Fruit fly (Drosophila melanogaster): ENCODE data around the gene CG42752.

The CG42752 gene

DNA sequence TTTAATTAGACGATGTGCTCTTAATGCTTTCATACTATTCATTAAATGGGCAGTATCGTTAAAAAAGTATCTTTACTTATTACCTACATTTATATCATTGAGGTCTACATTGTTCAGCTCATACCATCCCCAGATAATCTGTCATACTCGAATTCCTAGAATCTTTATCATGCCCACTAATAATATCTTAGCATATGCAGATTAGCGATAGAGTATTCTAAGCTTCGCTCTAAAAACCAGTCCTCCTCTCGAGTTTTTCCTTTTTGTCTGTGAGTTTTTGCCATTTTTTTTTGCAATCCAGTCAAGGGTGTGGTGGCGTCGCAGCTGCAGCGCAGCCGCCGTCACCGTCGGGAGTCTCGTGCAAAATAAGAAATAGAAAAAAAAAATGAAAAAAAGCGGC is 12.9 kb upstream of the CG42752 start:
- TF ChIP-seq cic (GFP tag; optimal IDR thresholded peaks at IDR 0.05), result no peak
- TF ChIP-seq tj (GFP tag; optimal IDR thresholded peaks at IDR 0.05), result no peak
- no peak for TF ChIP-seq Clk (GFP tag; optimal IDR thresholded peaks at IDR 0.05)
- no peak for TF ChIP-seq Mnt (GFP tag; optimal IDR thresholded peaks at IDR 0.05)
- TF ChIP-seq CG5204 (GFP tag; optimal IDR thresholded peaks at IDR 0.05), result no peak
- no peak for TF ChIP-seq Crg-1 (GFP tag; optimal IDR thresholded peaks at IDR 0.05)
- TF ChIP-seq CG33017 (tag; optimal IDR thresholded peaks at IDR 0.05), result no peak
- no peak for TF ChIP-seq ovo (GFP tag; optimal IDR thresholded peaks at IDR 0.05)
- no peak for TF ChIP-seq kay (GFP tag; ENCODE audit: borderline replicate concordance)
- no peak for TF ChIP-seq pad (GFP tag; optimal IDR thresholded peaks at IDR 0.05)
- TF ChIP-seq Hr96 (GFP tag; optimal IDR thresholded peaks at IDR 0.05), result no peak
- TF ChIP-seq CG7101 (tag; optimal IDR thresholded peaks at IDR 0.05), result no peak
- TF ChIP-seq cnc (optimal IDR thresholded peaks at IDR 0.05), result no peak

DNA sequence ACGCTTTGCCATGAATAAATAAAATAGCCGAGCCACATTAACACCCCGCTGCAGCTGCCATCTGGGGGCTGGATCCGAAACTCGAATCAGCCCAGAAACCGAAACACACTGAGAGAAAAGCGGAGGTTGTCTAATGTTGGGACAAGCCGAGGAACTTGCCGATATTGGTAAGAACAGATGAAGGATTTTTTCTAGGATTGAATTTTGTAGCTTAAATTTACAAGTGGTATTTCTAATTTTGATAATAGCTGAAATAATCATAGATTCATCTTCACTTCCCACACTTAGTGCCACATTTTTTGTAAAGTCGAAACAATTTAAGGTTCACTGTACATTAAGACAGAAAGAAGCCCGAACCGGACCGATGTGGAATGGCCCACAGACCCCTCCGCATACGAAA is 12.1 kb upstream of the CG42752 start:
- TF ChIP-seq kay (GFP tag; ENCODE audit: borderline replicate concordance) (no peak), CG12768 (GFP tag; optimal IDR thresholded peaks at IDR 0.05) (no peak), ovo (GFP tag; optimal IDR thresholded peaks at IDR 0.05) (no peak), pad (GFP tag; optimal IDR thresholded peaks at IDR 0.05) (no peak), CG1620 (GFP tag; optimal IDR thresholded peaks at IDR 0.05) (no peak), Mnt (GFP tag; optimal IDR thresholded peaks at IDR 0.05) (no peak), tj (GFP tag; optimal IDR thresholded peaks at IDR 0.05) (no peak), CG5204 (GFP tag; optimal IDR thresholded peaks at IDR 0.05) (no peak), CG7045 (GFP tag; optimal IDR thresholded peaks at IDR 0.05) (no peak), CG33017 (tag; optimal IDR thresholded peaks at IDR 0.05) (no peak), CG14711 (tag; optimal IDR thresholded peaks at IDR 0.05) (no peak), bab1 (GFP tag; optimal IDR thresholded peaks at IDR 0.05) (no peak), toe (GFP tag; optimal IDR thresholded peaks at IDR 0.05) (no peak), Crg-1 (GFP tag; optimal IDR thresholded peaks at IDR 0.05) (no peak), Clk (GFP tag; optimal IDR thresholded peaks at IDR 0.05) (no peak), CG7101 (tag; optimal IDR thresholded peaks at IDR 0.05) (no peak), CG11617 (GFP tag; optimal IDR thresholded peaks at IDR 0.05) (no peak)

- TF ChIP-seq toe (GFP tag; optimal IDR thresholded peaks at IDR 0.05) (no peak), Clk (GFP tag; optimal IDR thresholded peaks at IDR 0.05) (no peak)
These were observed 11.4 kb upstream of the CG42752 start for dm6 chr2L:18751337-18751736.

DNA sequence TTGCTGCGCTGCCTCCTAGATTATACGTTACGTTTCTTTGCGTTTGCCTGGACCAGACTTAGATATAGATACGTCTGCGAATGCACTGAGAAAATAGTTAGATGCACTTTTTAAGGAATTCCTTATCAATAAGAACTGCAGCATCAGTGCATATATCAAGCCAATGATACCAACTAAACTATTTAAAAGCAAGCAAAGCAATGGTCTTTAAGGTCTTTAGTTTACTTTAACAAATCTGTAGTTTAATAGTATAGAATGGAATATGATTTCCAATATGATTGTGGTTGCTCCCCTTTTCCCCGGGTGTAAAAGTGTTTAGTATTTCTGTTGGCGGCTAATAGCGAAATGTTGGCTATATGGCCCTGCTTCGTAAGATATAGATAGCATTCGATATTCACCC is 6.8 kb upstream of the CG42752 start:
- no peak for TF ChIP-seq CG5204 (GFP tag; optimal IDR thresholded peaks at IDR 0.05)
- no peak for TF ChIP-seq cic (GFP tag; optimal IDR thresholded peaks at IDR 0.05)
- no peak for TF ChIP-seq CG7045 (GFP tag; optimal IDR thresholded peaks at IDR 0.05)
- TF ChIP-seq Mnt (GFP tag; optimal IDR thresholded peaks at IDR 0.05), result no peak
- no peak for TF ChIP-seq CG11617 (GFP tag; optimal IDR thresholded peaks at IDR 0.05)
- no peak for TF ChIP-seq CG7101 (tag; optimal IDR thresholded peaks at IDR 0.05)
- TF ChIP-seq tj (GFP tag; optimal IDR thresholded peaks at IDR 0.05), result no peak
- no peak for TF ChIP-seq CG33017 (tag; optimal IDR thresholded peaks at IDR 0.05)
- TF ChIP-seq bab1 (GFP tag; optimal IDR thresholded peaks at IDR 0.05), result no peak
- TF ChIP-seq Hr96 (GFP tag; optimal IDR thresholded peaks at IDR 0.05), result no peak
- TF ChIP-seq CG14711 (tag; optimal IDR thresholded peaks at IDR 0.05), result no peak
- TF ChIP-seq pad (GFP tag; optimal IDR thresholded peaks at IDR 0.05), result no peak
- TF ChIP-seq CG1620 (GFP tag; optimal IDR thresholded peaks at IDR 0.05), result no peak
- no peak for TF ChIP-seq cnc (optimal IDR thresholded peaks at IDR 0.05)
- TF ChIP-seq Crg-1 (GFP tag; optimal IDR thresholded peaks at IDR 0.05), result no peak

DNA sequence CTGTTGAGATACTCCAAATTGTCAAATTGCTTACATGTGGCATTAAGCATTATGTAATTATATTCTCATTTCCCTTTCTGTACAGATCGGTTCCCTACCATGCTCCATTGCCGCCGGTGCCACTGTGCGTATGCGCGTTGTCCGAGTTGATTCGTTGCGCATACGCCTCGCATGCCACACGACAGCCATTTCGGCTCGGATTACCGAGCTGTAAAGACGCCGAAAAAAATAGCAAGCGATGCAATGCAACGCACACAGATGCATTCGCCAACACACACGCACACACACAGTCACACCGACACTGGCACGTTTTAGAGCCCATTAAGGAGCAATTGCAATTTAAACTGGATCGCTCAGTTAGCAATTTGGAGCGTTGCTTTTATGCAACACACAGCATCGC is 5.5 kb upstream of the CG42752 start:
- no peak for TF ChIP-seq Clk (GFP tag; optimal IDR thresholded peaks at IDR 0.05)
- no peak for TF ChIP-seq Crg-1 (GFP tag; optimal IDR thresholded peaks at IDR 0.05)
- TF ChIP-seq pad (GFP tag; optimal IDR thresholded peaks at IDR 0.05), result no peak
- TF ChIP-seq ovo (GFP tag; optimal IDR thresholded peaks at IDR 0.05), result no peak
- no peak for TF ChIP-seq CG7101 (tag; optimal IDR thresholded peaks at IDR 0.05)
- TF ChIP-seq CG5204 (GFP tag; optimal IDR thresholded peaks at IDR 0.05), result no peak
- TF ChIP-seq toe (GFP tag; optimal IDR thresholded peaks at IDR 0.05), result no peak
- no peak for TF ChIP-seq CG14711 (tag; optimal IDR thresholded peaks at IDR 0.05)
- no peak for TF ChIP-seq tj (GFP tag; optimal IDR thresholded peaks at IDR 0.05)
- TF ChIP-seq CG1620 (GFP tag; optimal IDR thresholded peaks at IDR 0.05), result no peak
- TF ChIP-seq CG33017 (tag; optimal IDR thresholded peaks at IDR 0.05), result no peak
- TF ChIP-seq bab1 (GFP tag; optimal IDR thresholded peaks at IDR 0.05), result no peak
- no peak for TF ChIP-seq kay (GFP tag; ENCODE audit: borderline replicate concordance)
- no peak for TF ChIP-seq CG7045 (GFP tag; optimal IDR thresholded peaks at IDR 0.05)

- no peak for TF ChIP-seq CG5204 (GFP tag; optimal IDR thresholded peaks at IDR 0.05)
- TF ChIP-seq kay (GFP tag; ENCODE audit: borderline replicate concordance), result no peak
- TF ChIP-seq Mnt (GFP tag; optimal IDR thresholded peaks at IDR 0.05), result no peak
- no peak for TF ChIP-seq Hr96 (GFP tag; optimal IDR thresholded peaks at IDR 0.05)
- TF ChIP-seq CG11617 (GFP tag; optimal IDR thresholded peaks at IDR 0.05), result no peak
- TF ChIP-seq bab1 (GFP tag; optimal IDR thresholded peaks at IDR 0.05), result no peak
- no peak for TF ChIP-seq CG12768 (GFP tag; optimal IDR thresholded peaks at IDR 0.05)
- TF ChIP-seq cnc (optimal IDR thresholded peaks at IDR 0.05), result no peak
- TF ChIP-seq Clk (GFP tag; optimal IDR thresholded peaks at IDR 0.05), result no peak
- TF ChIP-seq tj (GFP tag; optimal IDR thresholded peaks at IDR 0.05), result no peak
- TF ChIP-seq cic (GFP tag; optimal IDR thresholded peaks at IDR 0.05), result no peak
- no peak for TF ChIP-seq CG7045 (GFP tag; optimal IDR thresholded peaks at IDR 0.05)
These were observed 4.0 kb upstream of the CG42752 start for dm6 chr2L:18743896-18744295.

dm6 chr2L:18742710-18743109 is 2.8 kb upstream of the CG42752 start:
- TF ChIP-seq cic (GFP tag; optimal IDR thresholded peaks at IDR 0.05) (no peak), bab1 (GFP tag; optimal IDR thresholded peaks at IDR 0.05) (no peak), CG7045 (GFP tag; optimal IDR thresholded peaks at IDR 0.05) (no peak), CG11617 (GFP tag; optimal IDR thresholded peaks at IDR 0.05) (no peak), Clk (GFP tag; optimal IDR thresholded peaks at IDR 0.05) (no peak), toe (GFP tag; optimal IDR thresholded peaks at IDR 0.05) (no peak), CG33017 (tag; optimal IDR thresholded peaks at IDR 0.05) (no peak), tj (GFP tag; optimal IDR thresholded peaks at IDR 0.05) (no peak), kay (GFP tag; ENCODE audit: borderline replicate concordance) (no peak), CG7101 (tag; optimal IDR thresholded peaks at IDR 0.05) (no peak), CG12768 (GFP tag; optimal IDR thresholded peaks at IDR 0.05) (no peak), CG14711 (tag; optimal IDR thresholded peaks at IDR 0.05) (no peak), Crg-1 (GFP tag; optimal IDR thresholded peaks at IDR 0.05) (no peak), pad (GFP tag; optimal IDR thresholded peaks at IDR 0.05) (no peak), Mnt (GFP tag; optimal IDR thresholded peaks at IDR 0.05) (no peak), CG5204 (GFP tag; optimal IDR thresholded peaks at IDR 0.05) (no peak), cnc (optimal IDR thresholded peaks at IDR 0.05) (no peak), Hr96 (GFP tag; optimal IDR thresholded peaks at IDR 0.05) (no peak), ovo (GFP tag; optimal IDR thresholded peaks at IDR 0.05) (no peak)
